Worm (Caenorhabditis elegans) whole organism, mixed stage, embryonic: ENCODE data around the gene T13C5.10.

ENCODE experiments used
- M03D4.4 ChIP-seq: sonication (generic microtip); optimal IDR thresholded peaks from 2 replicates; lab custom pipeline; 2017; ENCODE audit warnings: mild to moderate bottlenecking, missing genetic modification characterization, missing compliant biosample characterization
- ceh-83 ChIP-seq: fragments of 200-800 bp; sonication (Bioruptor generic); optimal IDR thresholded peaks from 2 replicates; lab custom pipeline; 2018; ENCODE audit warnings: mild to moderate bottlenecking, missing genetic modification characterization, missing compliant biosample characterization
- drap-1 ChIP-seq: fragments of 200-800 bp; sonication (Bioruptor generic); optimal IDR thresholded peaks from 3 replicates; lab custom pipeline; 2018; ENCODE audit warnings: mild to moderate bottlenecking, missing genetic modification characterization, missing compliant biosample characterization
- elt-1 ChIP-seq: sonication (generic microtip); optimal IDR thresholded peaks from 2 replicates; lab custom pipeline; 2017; ENCODE audit warnings: missing genetic modification characterization, mild to moderate bottlenecking, missing compliant biosample characterization, antibody characterized with exemption, moderate library complexity, borderline replicate concordance; ENCODE audit not compliant: insufficient read depth
- ham-2 ChIP-seq: fragments of 200-800 bp; sonication (Bioruptor generic); optimal IDR thresholded peaks from 2 replicates; lab custom pipeline; 2018; ENCODE audit warnings: mild to moderate bottlenecking, missing genetic modification characterization, missing compliant biosample characterization
- lin-13 ChIP-seq: fragments of 150-350 bp; optimal IDR thresholded peaks from 2 replicates; lab custom pipeline; 2014; ENCODE audit warnings: missing biosample characterization, missing genetic modification characterization
- mls-2 ChIP-seq: sonication (generic microtip); optimal IDR thresholded peaks from 2 replicates; lab custom pipeline; 2016; ENCODE audit warnings: mild to moderate bottlenecking, missing genetic modification characterization, moderate library complexity, missing compliant biosample characterization
- nhr-12 ChIP-seq: fragments of 150-350 bp; optimal IDR thresholded peaks from 2 replicates; lab custom pipeline; 2014; ENCODE audit warnings: missing biosample characterization, missing genetic modification characterization
- snpc-4 ChIP-seq: fragments of 150-350 bp; optimal IDR thresholded peaks from 2 replicates; lab custom pipeline; 2014; ENCODE audit warnings: missing biosample characterization, missing genetic modification characterization
- unc-62 ChIP-seq: fragments of 150-350 bp; optimal IDR thresholded peaks from 2 replicates; lab custom pipeline; 2014; ENCODE audit warnings: missing biosample characterization, missing genetic modification reagents, missing genetic modification characterization
- zip-8 ChIP-seq: fragments of 150-350 bp; optimal IDR thresholded peaks from 2 replicates; lab custom pipeline; 2014; ENCODE audit warnings: missing biosample characterization, missing genetic modification characterization

Gene T13C5.10

DNA sequence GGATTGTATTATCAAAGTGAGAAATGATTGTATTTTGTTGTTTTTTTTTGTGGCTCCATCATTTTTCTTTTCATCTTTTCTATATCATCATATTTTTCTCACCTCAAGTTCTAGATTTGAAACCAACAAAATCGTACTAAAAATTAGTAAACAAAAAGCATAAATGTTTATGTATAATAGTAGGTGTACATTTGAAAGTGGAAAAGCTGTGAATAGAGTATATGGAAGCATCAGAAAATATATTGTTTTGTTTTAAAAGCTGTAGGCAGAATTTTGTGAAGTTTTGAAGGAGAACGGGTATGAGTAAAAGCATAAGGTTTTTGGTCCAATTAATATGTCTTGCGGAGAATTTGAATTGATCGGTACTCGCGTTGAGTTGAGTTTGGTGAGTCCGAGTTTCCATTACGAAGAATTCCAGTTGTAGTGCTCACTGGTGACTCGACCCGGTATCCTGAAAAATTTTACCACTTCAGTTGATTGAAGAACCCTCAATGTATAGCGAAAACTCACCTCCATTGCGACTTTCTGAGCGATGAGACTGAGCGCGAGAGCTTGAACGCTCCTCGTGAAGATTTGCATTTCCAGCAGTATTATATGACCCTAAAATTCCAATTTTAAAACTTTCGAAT, 45.2 kb downstream of the T13C5.10 start, which contains the start of gene C14F11.4:
C14F11.4 (minus strand) TSS at position 51 of the 629 bp plus-strand sequence.
- TF ChIP-seq zip-8 (tag; lab: Kevin White, UChicago) = no peak
- no peak for TF ChIP-seq mls-2

- TF ChIP-seq lin-13 (tag; lab: Kevin White, UChicago) (no peak), M03D4.4 (tag; lab: Kevin White, UChicago) (no peak), ham-2 (no peak), nhr-12 (tag; lab: Kevin White, UChicago) (no peak), drap-1 (no peak), ceh-83 (GFP tag; lab: Kevin White, UChicago) (no peak), snpc-4 (tag; lab: Kevin White, UChicago) (no peak)
These were observed 47.5 kb downstream of the T13C5.10 start, which contains the start of gene hsp-43 for ce11 chrX:6235443-6235842. TSS of gene hsp-43 (minus strand) at chrX:6235543.

ce11 chrX:6238973-6239372, 51.0 kb downstream of the T13C5.10 start, which contains the start of gene rml-3:
TSS of gene rml-3 (minus strand) at chrX:6239065.
- TF ChIP-seq unc-62 (no peak), elt-1 (tag; lab: Kevin White, UChicago) (peak; percentile 77)
